Worm (Caenorhabditis elegans): ENCODE data around the gene C26B9.5.

ce11 chrX:5364222-5364621 lies 34.9 kb downstream of the C26B9.5 start, which contains the start of gene chtl-1:
- TF ChIP-seq nhr-77 (tag; optimal IDR thresholded peaks at IDR 0.05) (no peak), unc-62 (GFP tag; optimal IDR thresholded peaks at IDR 0.05) (no peak), nhr-11 (tag; optimal IDR thresholded peaks at IDR 0.05) (no peak), fos-1 (tag; optimal IDR thresholded peaks at IDR 0.05) (no peak), ztf-11 (tag; optimal IDR thresholded peaks at IDR 0.05) (no peak), nhr-237 (tag; optimal IDR thresholded peaks at IDR 0.05) (no peak), mdl-1 (tag; optimal IDR thresholded peaks at IDR 0.05) (no peak), skn-1 (tag; optimal IDR thresholded peaks at IDR 0.05) (no peak), snpc-4 (tag; optimal IDR thresholded peaks at IDR 0.05) (no peak), C34F6.9 (tag; optimal IDR thresholded peaks at IDR 0.05) (no peak), elt-3 (tag; optimal IDR thresholded peaks at IDR 0.05) (no peak), R02D3.7 (tag; optimal IDR thresholded peaks at IDR 0.05) (no peak)
